Worm (Caenorhabditis elegans) whole organism, midembryonic: ENCODE results near the gene lec-4.

Source experiments
- T22C8.4 ChIP-seq: fragments of 200-800 bp; sonication (Bioruptor generic); IDR thresholded peaks from 2 replicates; pipeline ENCODE4 v1.3.6; 2022; ENCODE audit warnings: missing genetic modification characterization, missing compliant biosample characterization
- cog-1 ChIP-seq: sonication (generic microtip); optimal IDR thresholded peaks from 2 replicates; lab custom pipeline; 2016; ENCODE audit warnings: missing genetic modification characterization, missing compliant biosample characterization
- flt-1 ChIP-seq: fragments of 200-800 bp; sonication (Bioruptor generic); IDR thresholded peaks from 2 replicates; pipeline ENCODE4 v1.3.6; 2022; ENCODE audit warnings: missing genetic modification characterization, missing compliant biosample characterization
- klf-2 ChIP-seq: fragments of 200-800 bp; sonication (Bioruptor generic); conservative IDR thresholded peaks from 2 replicates; pipeline ENCODE4 v1.3.6; 2022; ENCODE audit warnings: missing genetic modification reagents, missing genetic modification characterization, missing compliant biosample characterization
- med-1 ChIP-seq: sonication (generic microtip); optimal IDR thresholded peaks from 2 replicates; lab custom pipeline; 2017; ENCODE audit warnings: missing genetic modification characterization, mild to moderate bottlenecking, missing compliant biosample characterization, antibody characterized with exemption, missing genetic modification reagents; ENCODE audit not compliant: insufficient read depth
- ref-1 ChIP-seq: fragments of 200-800 bp; sonication (Bioruptor generic); conservative IDR thresholded peaks from 2 replicates; pipeline ENCODE4 v1.3.6; 2022; ENCODE audit warnings: missing genetic modification reagents, missing genetic modification characterization, missing compliant biosample characterization
- tab-1 ChIP-seq: fragments of 200-800 bp; sonication (Bioruptor generic); IDR thresholded peaks from 2 replicates; pipeline ENCODE4 v1.3.6; 2022; ENCODE audit warnings: missing genetic modification characterization, missing compliant biosample characterization
- ztf-23 ChIP-seq: fragments of 200-800 bp; sonication (Bioruptor generic); IDR thresholded peaks from 2 replicates; pipeline ENCODE4 v1.3.6; 2022; ENCODE audit warnings: missing genetic modification reagents, missing genetic modification characterization, missing compliant biosample characterization
- ztf-29 ChIP-seq: fragments of 200-800 bp; sonication (Bioruptor generic); IDR thresholded peaks from 2 replicates; pipeline ENCODE4 v1.3.6; 2022; ENCODE audit warnings: missing genetic modification reagents, missing genetic modification characterization, missing compliant biosample characterization

Gene lec-4

ce11 chrIII:3768200-3768599, 4.9 kb downstream of the lec-4 start, which contains the start of gene gmeb-3:
Gene gmeb-3, plus strand, starts transcription at chrIII:3768500.
- TF ChIP-seq tab-1, result no peak
- TF ChIP-seq ztf-23, result no peak
- no peak for TF ChIP-seq flt-1
- TF ChIP-seq med-1 (GFP tag; lab: Kevin White, UChicago), result no peak
- no peak for TF ChIP-seq ref-1 (GFP tag; lab: Robert Waterston, UW)
- TF ChIP-seq cog-1 (tag; lab: Kevin White, UChicago), result no peak
- no peak for TF ChIP-seq klf-2 (GFP tag; lab: Robert Waterston, UW)
- TF ChIP-seq ztf-29 (GFP tag; lab: Robert Waterston, UW), result no peak
- TF ChIP-seq T22C8.4 (GFP tag; lab: Robert Waterston, UW), result no peak

ce11 chrIII:3765460-3765859, 7.7 kb downstream of the lec-4 start, which contains the start of gene C44F1.1:
Gene C44F1.1, minus strand, starts transcription at chrIII:3765560.
- TF ChIP-seq med-1 (GFP tag; lab: Kevin White, UChicago) (no peak), cog-1 (tag; lab: Kevin White, UChicago) (no peak), klf-2 (GFP tag; lab: Robert Waterston, UW) (no peak), ref-1 (GFP tag; lab: Robert Waterston, UW) (no peak), T22C8.4 (GFP tag; lab: Robert Waterston, UW) (no peak), ztf-23 (no peak), ztf-29 (GFP tag; lab: Robert Waterston, UW) (no peak), tab-1 (no peak), flt-1 (no peak)

- TF ChIP-seq klf-2 (GFP tag; lab: Robert Waterston, UW) (no peak), med-1 (GFP tag; lab: Kevin White, UChicago) (no peak), ztf-29 (GFP tag; lab: Robert Waterston, UW) (no peak), cog-1 (tag; lab: Kevin White, UChicago) (no peak), T22C8.4 (GFP tag; lab: Robert Waterston, UW) (no peak), ref-1 (GFP tag; lab: Robert Waterston, UW) (no peak), ztf-23 (no peak), flt-1 (no peak), tab-1 (no peak)
Observed at ce11 chrIII:3764584-3764983, 8.5 kb downstream of the lec-4 start.

DNA sequence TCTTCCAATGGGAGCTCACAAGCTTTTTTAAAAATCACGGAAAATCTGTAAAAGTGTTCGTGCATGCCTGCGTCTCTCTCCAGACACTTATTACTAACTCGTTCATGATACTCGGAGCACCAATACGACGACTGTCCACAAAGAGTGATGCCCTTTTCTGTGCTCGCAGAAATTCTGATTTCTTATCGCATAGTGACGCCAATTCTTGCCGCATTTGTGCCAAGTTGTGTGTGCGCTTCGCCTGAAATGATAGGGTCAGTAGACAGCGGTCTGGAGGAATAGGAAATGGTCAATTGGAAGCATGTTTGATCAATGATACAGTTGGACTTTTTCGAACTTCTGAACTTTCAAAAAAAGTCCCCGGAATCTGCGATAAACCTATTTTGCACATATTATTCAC, 9.1 kb downstream of the lec-4 start:
- TF ChIP-seq med-1 (GFP tag; lab: Kevin White, UChicago) (no peak), klf-2 (GFP tag; lab: Robert Waterston, UW) (no peak), ztf-29 (GFP tag; lab: Robert Waterston, UW) (no peak), flt-1 (no peak), T22C8.4 (GFP tag; lab: Robert Waterston, UW) (no peak), tab-1 (no peak), ztf-23 (no peak), cog-1 (tag; lab: Kevin White, UChicago) (no peak), ref-1 (GFP tag; lab: Robert Waterston, UW) (no peak)

DNA sequence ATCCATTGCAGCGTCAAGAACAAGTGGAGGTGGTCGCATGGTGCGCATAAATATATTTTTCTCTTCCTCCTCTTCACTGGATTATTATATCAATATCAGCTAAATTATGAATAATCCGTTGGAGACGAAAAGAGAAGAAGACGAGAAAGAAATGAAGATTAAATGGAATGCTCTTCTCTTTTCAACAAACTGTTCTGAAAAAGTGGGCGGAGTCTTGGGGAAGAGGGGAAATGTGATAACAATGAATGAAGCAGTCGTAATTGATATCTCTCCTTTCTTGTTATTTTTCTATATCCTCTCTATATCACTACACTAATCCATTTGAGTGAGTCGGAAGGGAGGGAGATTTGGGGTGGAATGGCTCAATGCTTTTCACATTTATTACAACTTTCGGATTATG, 13.8 kb downstream of the lec-4 start, which contains the start of gene arcp-1:
arcp-1 (minus strand) TSS at position 101 of the 400 bp plus-strand sequence.
- no peak for TF ChIP-seq T22C8.4 (GFP tag; lab: Robert Waterston, UW)
- TF ChIP-seq ztf-29 (GFP tag; lab: Robert Waterston, UW), result no peak
- no peak for TF ChIP-seq tab-1
- no peak for TF ChIP-seq flt-1
- TF ChIP-seq med-1 (GFP tag; lab: Kevin White, UChicago), result no peak
- no peak for TF ChIP-seq cog-1 (tag; lab: Kevin White, UChicago)
- TF ChIP-seq ref-1 (GFP tag; lab: Robert Waterston, UW), result no peak
- no peak for TF ChIP-seq ztf-23
- no peak for TF ChIP-seq klf-2 (GFP tag; lab: Robert Waterston, UW)

DNA sequence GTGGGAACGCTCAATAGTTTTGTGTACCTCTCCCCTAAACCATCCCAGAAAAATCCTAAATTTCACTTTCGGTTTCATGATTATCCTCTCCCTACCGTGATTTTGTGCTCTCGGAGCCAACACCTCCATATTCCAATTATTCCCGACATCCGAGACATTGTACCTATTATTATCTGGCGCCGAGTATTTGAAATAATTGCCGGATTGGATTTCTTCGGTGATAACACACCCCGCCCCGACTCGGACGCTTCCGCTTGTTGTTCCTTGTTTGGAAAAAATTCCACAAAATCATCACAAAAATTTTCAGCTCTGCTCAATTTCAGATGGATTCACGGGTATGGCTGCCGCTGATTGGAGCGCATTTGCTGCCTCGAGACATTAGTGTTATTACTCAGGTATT, 28.0 kb downstream of the lec-4 start, which contains the start of gene lin-48:
lin-48 (plus strand) TSS at position 301 of the 400 bp plus-strand sequence.
- TF ChIP-seq cog-1 (tag; lab: Kevin White, UChicago) (no peak), klf-2 (GFP tag; lab: Robert Waterston, UW) (no peak), tab-1 (no peak), T22C8.4 (GFP tag; lab: Robert Waterston, UW) (no peak), ztf-29 (GFP tag; lab: Robert Waterston, UW) (no peak), ref-1 (GFP tag; lab: Robert Waterston, UW) (0 out of 2 replicates have a peak, but pooled peaks have one; percentile 2)

DNA sequence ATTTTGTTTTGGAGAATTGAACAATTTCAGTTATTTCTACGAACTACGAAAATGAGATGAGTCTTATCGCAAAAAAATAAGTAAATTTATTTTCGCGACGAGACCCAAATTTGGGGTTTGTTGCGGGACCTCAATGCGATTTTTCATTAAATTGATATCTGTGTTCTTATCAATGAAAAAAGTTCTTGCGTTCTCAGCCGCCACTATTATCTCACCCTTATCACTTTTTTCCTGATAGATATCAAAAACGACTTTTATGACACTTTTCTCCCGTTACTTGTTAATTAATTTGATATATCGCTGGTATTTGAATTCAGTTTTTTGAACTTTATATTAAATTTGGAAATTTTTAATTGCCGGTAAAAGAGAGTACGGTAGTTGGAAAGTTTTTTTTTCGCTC, 29.8 kb downstream of the lec-4 start:
- no peak for TF ChIP-seq ztf-23
- TF ChIP-seq tab-1, result no peak
- TF ChIP-seq ztf-29 (GFP tag; lab: Robert Waterston, UW), result no peak
- no peak for TF ChIP-seq flt-1
- TF ChIP-seq ref-1 (GFP tag; lab: Robert Waterston, UW), result no peak
- TF ChIP-seq med-1 (GFP tag; lab: Kevin White, UChicago), result no peak
- TF ChIP-seq klf-2 (GFP tag; lab: Robert Waterston, UW), result no peak
- TF ChIP-seq T22C8.4 (GFP tag; lab: Robert Waterston, UW), result no peak
- no peak for TF ChIP-seq cog-1 (tag; lab: Kevin White, UChicago)

DNA sequence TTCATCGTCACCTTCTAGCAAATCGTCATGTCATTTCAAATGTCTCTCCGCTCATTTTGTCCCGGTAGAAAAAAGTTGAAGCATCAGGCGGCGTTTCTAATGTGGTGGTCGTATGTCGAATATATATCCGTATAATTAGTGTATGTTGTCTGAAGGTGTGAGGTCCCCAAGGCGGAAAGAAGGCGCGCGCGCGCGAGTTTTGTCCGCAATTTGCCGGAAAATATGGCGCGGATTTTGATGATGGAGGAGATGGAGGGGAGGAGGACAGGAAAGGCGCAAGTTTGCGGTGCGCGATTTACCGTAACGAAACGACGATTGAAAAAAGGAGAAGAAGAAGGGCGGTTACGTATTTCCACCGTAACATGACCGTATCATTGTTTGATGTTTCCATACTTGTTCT, 31.0 kb downstream of the lec-4 start:
- TF ChIP-seq cog-1 (tag; lab: Kevin White, UChicago) (no peak), flt-1 (no peak), klf-2 (GFP tag; lab: Robert Waterston, UW) (no peak), tab-1 (no peak), ztf-23 (no peak)

ce11 chrIII:3738331-3738730, 34.8 kb downstream of the lec-4 start:
- TF ChIP-seq klf-2 (GFP tag; lab: Robert Waterston, UW), result no peak
- no peak for TF ChIP-seq ztf-29 (GFP tag; lab: Robert Waterston, UW)
- no peak for TF ChIP-seq ref-1 (GFP tag; lab: Robert Waterston, UW)
- TF ChIP-seq cog-1 (tag; lab: Kevin White, UChicago), result no peak
- TF ChIP-seq T22C8.4 (GFP tag; lab: Robert Waterston, UW), result no peak
- TF ChIP-seq ztf-23, result no peak
- no peak for TF ChIP-seq med-1 (GFP tag; lab: Kevin White, UChicago)
- TF ChIP-seq flt-1, result no peak
- no peak for TF ChIP-seq tab-1

- no peak for TF ChIP-seq cog-1 (tag; lab: Kevin White, UChicago)
Observed at ce11 chrIII:3737742-3738141, 35.4 kb downstream of the lec-4 start.
